Fruit fly (Drosophila melanogaster): Measurements from ENCODE around the gene Faf2.

Gene Faf2

DNA sequence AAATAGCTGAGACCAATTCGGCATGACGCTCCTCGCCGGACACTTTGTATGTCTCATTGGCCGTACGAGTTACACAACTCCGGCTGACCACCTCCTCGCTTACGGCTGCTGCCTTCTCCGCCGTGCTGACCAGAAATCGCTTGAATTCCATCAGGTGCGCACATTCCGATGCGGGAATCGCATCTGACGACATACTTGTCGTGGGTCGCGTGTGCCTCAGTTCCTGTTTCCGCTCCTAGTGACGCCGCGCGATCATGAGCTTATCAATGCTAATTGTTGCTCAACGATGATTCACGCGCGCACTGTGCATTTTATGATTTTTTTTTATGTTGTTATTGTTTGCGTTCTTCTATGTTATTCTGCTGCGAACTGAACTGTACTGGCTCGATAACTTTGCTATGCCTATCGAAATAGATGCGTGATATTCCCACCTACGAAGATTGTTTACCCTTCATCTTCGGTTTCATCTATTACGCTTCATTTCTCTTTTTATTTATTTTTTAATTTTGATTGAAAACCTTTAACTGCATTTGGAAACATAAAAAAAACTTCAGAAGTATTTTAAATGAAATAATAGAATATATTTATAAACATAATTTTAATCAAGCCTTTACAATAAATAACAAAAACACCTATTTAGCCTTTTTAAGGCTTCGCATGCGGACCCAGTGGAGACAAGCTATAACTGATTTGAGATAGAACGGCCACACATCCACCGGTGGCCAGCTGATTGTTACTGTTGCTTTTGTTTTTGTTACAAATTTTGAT lies 5.6 kb downstream of the Faf2 start, which contains the start of the genes CG10376 and CG10343 (continued):
- TF ChIP-seq CG8388 (GFP tag; optimal IDR thresholded peaks at IDR 0.05) = peak; percentile 85
- peak; percentile 90 for TF ChIP-seq CG33557 (GFP tag; optimal IDR thresholded peaks at IDR 0.05)
- peak; percentile 33 for TF ChIP-seq CG1792 (GFP tag; optimal IDR thresholded peaks at IDR 0.05)
- TF ChIP-seq CG18011 (GFP tag; optimal IDR thresholded peaks at IDR 0.05) = peak; percentile 51
- TF ChIP-seq CG2889 (GFP tag; IDR thresholded peaks at IDR 0.05) = peak; percentile 73; the same call in 2 of the 3 replicates
- TF ChIP-seq schlank (tag; optimal IDR thresholded peaks at IDR 0.05) = peak; percentile 51
- no peak for TF ChIP-seq Lpt (GFP tag; optimal IDR thresholded peaks at IDR 0.05)
- TF ChIP-seq trem (tag; optimal IDR thresholded peaks at IDR 0.05) = peak; percentile 93
- peak; percentile 48; the same call in 1 of the 2 replicates for TF ChIP-seq Gsc (GFP tag; IDR thresholded peaks at IDR 0.05)
- TF ChIP-seq CG18764 (GFP tag; optimal IDR thresholded peaks at IDR 0.05) = peak; percentile 76
- TF ChIP-seq pzg (GFP tag; optimal IDR thresholded peaks at IDR 0.05) = peak; percentile 52
- peak; percentile 65 for TF ChIP-seq CG3065 (GFP tag; optimal IDR thresholded peaks at IDR 0.05)
- no peak for TF ChIP-seq CG16779 (GFP tag; IDR thresholded peaks at IDR 0.05)
- no peak for TF ChIP-seq lov (optimal IDR thresholded peaks at IDR 0.05)
- TF ChIP-seq lov (GFP tag; IDR thresholded peaks at IDR 0.05) = no peak
- no peak for TF ChIP-seq cg (GFP tag; optimal IDR thresholded peaks at IDR 0.05)
- no peak; the same call in 1 of the 2 replicates for TF ChIP-seq toy (GFP tag; IDR thresholded peaks at IDR 0.05)
- TF ChIP-seq CG4282 (GFP tag; optimal IDR thresholded peaks at IDR 0.05) = no peak
- TF ChIP-seq pum (GFP tag; optimal IDR thresholded peaks at IDR 0.05) = peak; percentile 65
- peak; percentile 46 for TF ChIP-seq bab2 (GFP tag; optimal IDR thresholded peaks at IDR 0.05)
- peak; percentile 92 for TF ChIP-seq lmd (GFP tag; IDR thresholded peaks at IDR 0.05)
- TF ChIP-seq CG30403 (GFP tag; optimal IDR thresholded peaks at IDR 0.05) = peak; percentile 94
- TF ChIP-seq Gug (GFP tag; IDR thresholded peaks at IDR 0.05) = peak; percentile 86
- TF ChIP-seq Hmr (GFP tag; optimal IDR thresholded peaks at IDR 0.05) = peak; percentile 90
- no peak for TF ChIP-seq crc (GFP tag; optimal IDR thresholded peaks at IDR 0.05)
- no peak for TF ChIP-seq CG7745 (tag; optimal IDR thresholded peaks at IDR 0.05)
- TF ChIP-seq Oli (tag; optimal IDR thresholded peaks at IDR 0.05) = peak; percentile 89
- TF ChIP-seq Spps (tag; optimal IDR thresholded peaks at IDR 0.05) = peak; percentile 72
- peak; percentile 44; the same call in 1 of the 2 replicates for TF ChIP-seq stc (GFP tag; IDR thresholded peaks at IDR 0.05)
- TF ChIP-seq CG6765 (GFP tag; optimal IDR thresholded peaks at IDR 0.05) = peak; percentile 69
- peak; percentile 28 to 71 for TF ChIP-seq Pdp1 (GFP tag; optimal IDR thresholded peaks at IDR 0.05)
- no peak; the same call in none of the 2 replicates for TF ChIP-seq CG32772 (GFP tag; IDR thresholded peaks at IDR 0.05)
- TF ChIP-seq HmgD (GFP tag; optimal IDR thresholded peaks at IDR 0.05) = no peak
- TF ChIP-seq CG14441 (GFP tag; IDR thresholded peaks at IDR 0.05) = peak; percentile 82
- TF ChIP-seq CG17829 (tag; optimal IDR thresholded peaks at IDR 0.05) = peak; percentile 95
- peak; percentile 92 for TF ChIP-seq CG6272 (GFP tag; IDR thresholded peaks at IDR 0.05)
- no peak for TF ChIP-seq inv (GFP tag; IDR thresholded peaks at IDR 0.05; ENCODE audit: partially characterized antibody)
- no peak for TF ChIP-seq Bteb2 (GFP tag; optimal IDR thresholded peaks at IDR 0.05)
- TF ChIP-seq jumu (GFP tag; optimal IDR thresholded peaks at IDR 0.05) = peak; percentile 22
- TF ChIP-seq HLHmδ (GFP tag; optimal IDR thresholded peaks at IDR 0.05) = no peak
- peak; percentile 78 for TF ChIP-seq B-H1 (GFP tag; IDR thresholded peaks at IDR 0.05)
- TF ChIP-seq H15 (GFP tag; IDR thresholded peaks at IDR 0.05) = 0 out of 3 replicates have a peak, but pooled peaks have one; percentile 72
- peak; percentile 85 for TF ChIP-seq esg (GFP tag; conservative IDR thresholded peaks at IDR 0.05)
- no peak for TF ChIP-seq en (GFP tag; optimal IDR thresholded peaks at IDR 0.05)
- peak; percentile 89 for TF ChIP-seq Nf-YC (tag; optimal IDR thresholded peaks at IDR 0.05)
- peak; percentile 93 for TF ChIP-seq CG3847 (GFP tag; IDR thresholded peaks at IDR 0.05)
- TF ChIP-seq sima (GFP tag; optimal IDR thresholded peaks at IDR 0.05) = no peak
- TF ChIP-seq Jarid2 (GFP tag; optimal IDR thresholded peaks at IDR 0.05) = peak; percentile 29
- peak; percentile 54 for TF ChIP-seq kah (GFP tag; optimal IDR thresholded peaks at IDR 0.05)
- TF ChIP-seq CG6854 (GFP tag; optimal IDR thresholded peaks at IDR 0.05) = no peak
